Fruit fly (Drosophila melanogaster): ENCODE data around the gene GILT3.

DNA sequence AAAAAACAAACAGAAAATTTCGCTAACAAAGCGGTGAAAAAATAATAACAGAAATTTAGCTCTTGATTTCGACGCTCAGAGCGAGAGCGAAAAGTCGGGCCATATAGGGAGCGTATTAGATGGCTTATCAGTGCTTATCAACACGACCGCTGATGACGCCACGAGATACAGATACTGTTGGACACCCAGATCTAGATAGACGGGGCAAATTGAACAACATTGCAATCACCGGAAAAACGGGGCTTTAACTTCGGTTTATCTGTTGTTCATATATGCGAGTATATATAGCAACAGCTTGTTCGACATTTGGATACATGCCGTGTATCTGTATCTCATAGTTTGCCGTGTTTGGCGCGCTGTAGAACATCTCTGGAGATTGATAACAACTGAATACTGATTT lies 8.6 kb upstream of the GILT3 start:
- TF ChIP-seq CTCF (optimal IDR thresholded peaks at IDR 0.05), result no peak
- no peak for TF ChIP-seq CG8478 (optimal IDR thresholded peaks at IDR 0.05)
